Fruit fly (Drosophila melanogaster) whole organism, pupa: ENCODE data around the gene CG15747.
A peak's percentile ranks its signal among the peaks of the same experiment; 100 is the strongest.

Experiments
- CG10348 ChIP-seq: fragments of 200-800 bp; sonication (Bioruptor generic); IDR thresholded peaks from 2 replicates; pipeline ENCODE4 v1.3.6; 2022; ENCODE audit warnings: missing biosample characterization, missing genetic modification characterization
- CG12605 ChIP-seq: fragments of 200-800 bp; sonication (Bioruptor generic); IDR thresholded peaks from 2 replicates; pipeline ENCODE4 v1.3.6; 2022; ENCODE audit warnings: missing biosample characterization, missing genetic modification characterization
- CG13204 ChIP-seq: fragments of 200-800 bp; sonication (Bioruptor generic); optimal IDR thresholded peaks from 2 replicates; lab custom pipeline; 2018; ENCODE audit warnings: missing biosample characterization, mild to moderate bottlenecking, missing genetic modification characterization, moderate library complexity
- CG14655 ChIP-seq: fragments of 200-800 bp; sonication (Bioruptor generic); optimal IDR thresholded peaks from 3 replicates; lab custom pipeline; 2017; ENCODE audit warnings: mild to moderate bottlenecking, missing biosample characterization, missing genetic modification reagents, missing genetic modification characterization
- CG15710 ChIP-seq: fragments of 200-800 bp; sonication (Bioruptor generic); optimal IDR thresholded peaks from 2 replicates; lab custom pipeline; 2018; ENCODE audit warnings: missing biosample characterization, mild to moderate bottlenecking, missing genetic modification characterization, moderate library complexity
- CG17806 ChIP-seq: fragments of 200-800 bp; sonication (Bioruptor generic); optimal IDR thresholded peaks from 2 replicates; lab custom pipeline; 2018; ENCODE audit warnings: missing biosample characterization, mild to moderate bottlenecking, missing genetic modification characterization, moderate library complexity
- CG32121 ChIP-seq: fragments of 200-800 bp; sonication (Bioruptor generic); IDR thresholded peaks from 2 replicates; pipeline ENCODE4 v1.3.6; 2022; ENCODE audit warnings: missing biosample characterization, missing genetic modification characterization
- CG34367 ChIP-seq: fragments of 200-800 bp; sonication (Bioruptor generic); optimal IDR thresholded peaks from 2 replicates; lab custom pipeline; 2018; ENCODE audit warnings: missing biosample characterization, mild to moderate bottlenecking, missing genetic modification characterization
- CG4496 ChIP-seq: fragments of 200-800 bp; sonication (Bioruptor generic); IDR thresholded peaks from 3 replicates; pipeline ENCODE4 v1.3.6; 2022; ENCODE audit warnings: missing biosample characterization, missing genetic modification characterization
- CG8159 ChIP-seq: fragments of 200-800 bp; sonication (Bioruptor generic); optimal IDR thresholded peaks from 3 replicates; lab custom pipeline; 2018; ENCODE audit warnings: missing biosample characterization, mild to moderate bottlenecking, missing genetic modification characterization, moderate library complexity
- CG8301 ChIP-seq: fragments of 200-800 bp; sonication (Bioruptor generic); optimal IDR thresholded peaks from 2 replicates; lab custom pipeline; 2018; ENCODE audit warnings: missing biosample characterization, mild to moderate bottlenecking, missing genetic modification characterization
- CG9948 ChIP-seq: fragments of 200-800 bp; sonication (Bioruptor generic); optimal IDR thresholded peaks from 2 replicates; lab custom pipeline; 2018; ENCODE audit warnings: missing biosample characterization, mild to moderate bottlenecking, missing genetic modification characterization, moderate library complexity
- D1 ChIP-seq: fragments of 200-800 bp; sonication (Bioruptor generic); optimal IDR thresholded peaks from 2 replicates; lab custom pipeline; 2018; ENCODE audit warnings: missing biosample characterization, mild to moderate bottlenecking, missing genetic modification characterization, moderate library complexity
- EcR ChIP-seq: fragments of 200-800 bp; sonication (Bioruptor generic); optimal IDR thresholded peaks from 3 replicates; lab custom pipeline; 2019; ENCODE audit warnings: missing biosample characterization, missing genetic modification characterization, mild to moderate bottlenecking, moderate library complexity, missing genetic modification reagents
- Ets98B ChIP-seq: fragments of 200-800 bp; sonication (Bioruptor generic); IDR thresholded peaks from 2 replicates; pipeline ENCODE4 v1.3.6; 2022; ENCODE audit warnings: missing biosample characterization, missing genetic modification characterization
- Pif1A ChIP-seq: fragments of 200-800 bp; sonication (Bioruptor generic); optimal IDR thresholded peaks from 3 replicates; lab custom pipeline; 2016; ENCODE audit warnings: missing biosample characterization, missing genetic modification characterization
- Pif1B ChIP-seq: fragments of 200-800 bp; sonication (Bioruptor generic); optimal IDR thresholded peaks from 3 replicates; lab custom pipeline; 2016; ENCODE audit warnings: missing biosample characterization, missing genetic modification characterization
- Snoo ChIP-seq: fragments of 200-800 bp; sonication (Bioruptor generic); optimal IDR thresholded peaks from 3 replicates; lab custom pipeline; 2017; ENCODE audit warnings: missing biosample characterization, mild to moderate bottlenecking, missing genetic modification characterization, inconsistent platforms
- fd96Ca ChIP-seq: fragments of 200-800 bp; sonication (Bioruptor generic); IDR thresholded peaks from 3 replicates; pipeline ENCODE4 v1.3.6; 2022; ENCODE audit warnings: missing biosample characterization, missing genetic modification characterization
- gl ChIP-seq: fragments of 200-800 bp; sonication (Bioruptor generic); optimal IDR thresholded peaks from 2 replicates; lab custom pipeline; 2018; ENCODE audit warnings: missing biosample characterization, mild to moderate bottlenecking, missing genetic modification characterization
- rn ChIP-seq: fragments of 200-800 bp; sonication (Bioruptor generic); IDR thresholded peaks from 2 replicates; pipeline ENCODE4 v1.3.6; 2022; ENCODE audit warnings: missing biosample characterization, missing genetic modification characterization

The CG15747 gene

DNA sequence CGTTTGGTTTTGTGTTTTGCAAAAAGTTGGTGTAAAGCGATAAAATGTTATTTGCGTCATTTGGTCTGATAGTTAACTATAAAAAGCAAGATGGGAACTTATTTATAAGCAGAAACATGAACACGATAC is 34.7 kb upstream of the CG15747 start, which contains the start of gene IP3K2:
Gene IP3K2, plus strand, starts transcription at position 107 of the 129 bp plus-strand sequence.
- no peak for TF ChIP-seq CG17806 (tag; lab: Kevin White, UChicago)
- no peak for TF ChIP-seq CG10348 (GFP tag; lab: Robert Waterston, UW)
- no peak for TF ChIP-seq Ets98B (GFP tag; lab: Robert Waterston, UW)
- no peak for TF ChIP-seq EcR (GFP tag; lab: Kevin White, UChicago)
- TF ChIP-seq CG13204 (GFP tag; lab: Kevin White, UChicago), result no peak
- no peak for TF ChIP-seq fd96Ca (GFP tag; lab: Robert Waterston, UW)
- TF ChIP-seq, all 21 proteins: peak for 0

dm6 chrX:13303656-13304647 is 34.2 kb upstream of the CG15747 start:
- TF ChIP-seq Pif1A (GFP tag; lab: Kevin White, UChicago) (peak; percentile 18), CG32121 (GFP tag; lab: Robert Waterston, UW) (peak; percentile 38; the same call in 1 of the 2 replicates), gl (tag; lab: Kevin White, UChicago) (peak; percentile 15), CG4496 (GFP tag; lab: Robert Waterston, UW) (0 out of 3 replicates have a peak, but pooled peaks have one; percentile 34), EcR (GFP tag; lab: Kevin White, UChicago) (peak; percentile 76), CG14655 (GFP tag; lab: Kevin White, UChicago) (no peak), CG13204 (GFP tag; lab: Kevin White, UChicago) (peak; percentile 77), CG8301 (no peak), CG15710 (tag; lab: Kevin White, UChicago) (peak; percentile 11)

DNA sequence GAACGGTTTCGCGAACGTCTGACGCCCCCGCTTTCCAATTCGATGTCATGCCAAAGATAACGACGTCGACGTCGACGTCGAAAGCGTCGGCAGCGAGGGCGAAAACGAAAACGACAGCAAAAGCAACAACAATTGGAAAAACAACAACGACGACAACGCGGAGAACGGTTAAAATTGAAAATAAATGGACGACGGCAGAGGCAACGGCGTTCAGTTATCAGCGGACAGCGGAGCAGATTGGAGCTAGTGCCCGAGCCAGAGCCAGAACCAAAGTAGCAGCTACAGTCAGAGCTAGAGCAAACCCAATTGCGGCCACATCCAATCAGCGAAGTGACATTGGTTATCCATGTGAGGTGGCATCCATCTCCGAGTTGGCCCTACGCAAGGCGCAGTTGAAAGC is 32.8 kb upstream of the CG15747 start:
- peak; percentile 24 for TF ChIP-seq EcR (GFP tag; lab: Kevin White, UChicago)
- TF ChIP-seq Snoo, result no peak
- no peak for TF ChIP-seq Ets98B (GFP tag; lab: Robert Waterston, UW)
- TF ChIP-seq CG10348 (GFP tag; lab: Robert Waterston, UW), result no peak
- TF ChIP-seq CG32121 (GFP tag; lab: Robert Waterston, UW), result peak; percentile 14; the same call in 1 of the 2 replicates
- no peak for TF ChIP-seq D1 (tag; lab: Kevin White, UChicago)
- TF ChIP-seq fd96Ca (GFP tag; lab: Robert Waterston, UW), result no peak
- TF ChIP-seq gl (tag; lab: Kevin White, UChicago), result peak; percentile 29
- TF ChIP-seq CG15710 (tag; lab: Kevin White, UChicago), result no peak
- TF ChIP-seq CG12605 (GFP tag; lab: Robert Waterston, UW), result 0 out of 2 replicates have a peak, but pooled peaks have one; percentile 32
- TF ChIP-seq CG34367 (tag; lab: Kevin White, UChicago), result no peak
- no peak for TF ChIP-seq CG8159 (tag; lab: Kevin White, UChicago)
- peak; percentile 86 for TF ChIP-seq CG13204 (GFP tag; lab: Kevin White, UChicago)
- TF ChIP-seq CG4496 (GFP tag; lab: Robert Waterston, UW), result 0 out of 3 replicates have a peak, but pooled peaks have one; percentile 13

dm6 chrX:13307189-13307588 is 30.9 kb upstream of the CG15747 start:
- TF ChIP-seq Ets98B (GFP tag; lab: Robert Waterston, UW), result no peak
- TF ChIP-seq D1 (tag; lab: Kevin White, UChicago), result no peak
- TF ChIP-seq CG8159 (tag; lab: Kevin White, UChicago), result peak; percentile 41
- 0 out of 2 replicates have a peak, but pooled peaks have one; percentile 17 for TF ChIP-seq CG32121 (GFP tag; lab: Robert Waterston, UW)
- no peak for TF ChIP-seq Pif1B (GFP tag; lab: Kevin White, UChicago)
- TF ChIP-seq CG10348 (GFP tag; lab: Robert Waterston, UW), result no peak
- TF ChIP-seq CG4496 (GFP tag; lab: Robert Waterston, UW), result no peak
- no peak for TF ChIP-seq CG8301
- TF ChIP-seq rn, result no peak
- no peak for TF ChIP-seq CG9948 (tag; lab: Kevin White, UChicago)
- TF ChIP-seq CG15710 (tag; lab: Kevin White, UChicago), result peak; percentile 30
- TF ChIP-seq CG14655 (GFP tag; lab: Kevin White, UChicago), result peak; percentile 38
- peak; percentile 1 for TF ChIP-seq Pif1A (GFP tag; lab: Kevin White, UChicago)
- TF ChIP-seq Snoo, result peak; percentile 21

DNA sequence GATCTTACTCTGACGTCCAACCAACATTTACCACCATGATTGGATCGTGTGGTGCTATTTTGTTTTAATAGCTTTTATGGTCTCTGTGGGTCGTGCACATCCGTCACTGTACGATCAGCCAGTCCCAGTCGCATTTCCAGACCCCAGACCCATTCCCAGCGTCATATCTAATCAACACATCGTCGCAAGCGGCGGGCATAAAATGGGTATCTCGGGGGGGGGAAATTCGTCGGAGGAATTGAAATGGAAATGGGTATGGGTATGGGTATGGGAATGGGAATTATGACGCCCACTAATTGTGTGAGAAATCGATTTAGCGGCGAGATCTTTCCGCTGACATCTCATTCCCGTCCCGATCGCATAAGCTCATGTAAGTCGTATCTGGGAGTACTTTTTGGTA is 27.4 kb upstream of the CG15747 start:
- TF ChIP-seq CG14655 (GFP tag; lab: Kevin White, UChicago) (no peak), CG8301 (no peak), CG32121 (GFP tag; lab: Robert Waterston, UW) (no peak), CG8159 (tag; lab: Kevin White, UChicago) (no peak), fd96Ca (GFP tag; lab: Robert Waterston, UW) (no peak), CG10348 (GFP tag; lab: Robert Waterston, UW) (no peak)

DNA sequence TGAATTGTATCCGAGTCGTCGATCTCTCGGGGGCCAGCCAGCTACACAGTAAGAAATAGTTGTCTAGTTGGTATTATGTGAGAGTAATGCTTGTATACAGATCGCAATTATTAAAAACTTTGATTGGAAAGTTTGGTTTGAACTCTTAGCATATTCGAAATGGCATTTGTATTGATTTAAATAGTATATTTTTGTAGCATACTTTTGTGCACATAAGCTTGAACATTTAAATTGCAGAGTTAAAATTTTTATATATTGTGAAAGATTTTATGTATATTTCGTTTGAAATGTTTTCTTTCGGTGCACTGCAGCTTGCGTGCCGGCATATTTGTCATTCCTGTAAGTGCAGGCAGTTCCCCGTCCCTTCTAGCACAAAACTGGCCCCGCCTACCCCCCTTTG is 25.9 kb upstream of the CG15747 start:
- peak; percentile 11 for TF ChIP-seq gl (tag; lab: Kevin White, UChicago)
- TF ChIP-seq CG8159 (tag; lab: Kevin White, UChicago), result peak; percentile 74
- TF ChIP-seq CG32121 (GFP tag; lab: Robert Waterston, UW), result peak; percentile 40; the same call in 1 of the 2 replicates
- TF ChIP-seq Ets98B (GFP tag; lab: Robert Waterston, UW), result peak; percentile 54
- TF ChIP-seq CG4496 (GFP tag; lab: Robert Waterston, UW), result peak; percentile 42; the same call in 1 of the 3 replicates
- no peak for TF ChIP-seq D1 (tag; lab: Kevin White, UChicago)
- peak; percentile 72 for TF ChIP-seq CG15710 (tag; lab: Kevin White, UChicago)
- peak; percentile 33 for TF ChIP-seq CG13204 (GFP tag; lab: Kevin White, UChicago)
- TF ChIP-seq CG17806 (tag; lab: Kevin White, UChicago), result peak; percentile 71
- TF ChIP-seq Pif1B (GFP tag; lab: Kevin White, UChicago), result peak; percentile 44
- TF ChIP-seq CG14655 (GFP tag; lab: Kevin White, UChicago), result peak; percentile 78
- TF ChIP-seq Snoo, result peak; percentile 65
- TF ChIP-seq CG12605 (GFP tag; lab: Robert Waterston, UW), result no peak
- peak; percentile 17 for TF ChIP-seq EcR (GFP tag; lab: Kevin White, UChicago)
- peak; percentile 77 for TF ChIP-seq CG9948 (tag; lab: Kevin White, UChicago)
- peak; percentile 73 for TF ChIP-seq CG8301
- TF ChIP-seq CG10348 (GFP tag; lab: Robert Waterston, UW), result no peak
- peak; percentile 31; the same call in 1 of the 3 replicates for TF ChIP-seq fd96Ca (GFP tag; lab: Robert Waterston, UW)
- TF ChIP-seq rn, result no peak
- peak; percentile 56 for TF ChIP-seq Pif1A (GFP tag; lab: Kevin White, UChicago)
- TF ChIP-seq CG34367 (tag; lab: Kevin White, UChicago), result peak; percentile 64
